ENCODE assay signal across 5 fruit fly cellular contexts in genomic region chr3R:9353276-9353652, dm6.
TF ChIP-seq lines count a peak whose summit lies in the region.

No protein-coding gene starts in this region.

- TF ChIP-seq CTCF in whole organism, embryonic (GFP tag; optimal IDR thresholded peaks at IDR 0.05; lab: Kevin White, UChicago) = peak; percentile 41

TF ChIP-seq in whole organism, adult, 20 proteins besides CTCF, POLR2A, EP300 and RAD21 (continues in another document):
- TF ChIP-seq cic (GFP tag; optimal IDR thresholded peaks at IDR 0.05; lab: Kevin White, UChicago) (no peak), cnc (optimal IDR thresholded peaks at IDR 0.05; lab: Kevin White, UChicago) (no peak), tj (GFP tag; optimal IDR thresholded peaks at IDR 0.05; lab: Kevin White, UChicago) (no peak), Clk (GFP tag; optimal IDR thresholded peaks at IDR 0.05; lab: Kevin White, UChicago) (no peak), ovo (GFP tag; optimal IDR thresholded peaks at IDR 0.05; lab: Kevin White, UChicago) (no peak), toe (GFP tag; optimal IDR thresholded peaks at IDR 0.05; lab: Kevin White, UChicago) (no peak), CG14711 (tag; optimal IDR thresholded peaks at IDR 0.05; lab: Kevin White, UChicago) (peak; percentile 70), bab1 (GFP tag; optimal IDR thresholded peaks at IDR 0.05; lab: Kevin White, UChicago) (peak; percentile 55), Hr96 (GFP tag; optimal IDR thresholded peaks at IDR 0.05; lab: Kevin White, UChicago) (no peak), CG7045 (GFP tag; optimal IDR thresholded peaks at IDR 0.05; lab: Kevin White, UChicago) (peak; percentile 69), Crg-1 (GFP tag; optimal IDR thresholded peaks at IDR 0.05; lab: Kevin White, UChicago) (no peak), CG12768 (GFP tag; optimal IDR thresholded peaks at IDR 0.05; lab: Kevin White, UChicago) (no peak), Mnt (GFP tag; optimal IDR thresholded peaks at IDR 0.05; lab: Kevin White, UChicago) (no peak), kay (GFP tag; lab: Kevin White, UChicago; ENCODE audit: borderline replicate concordance) (peak; percentile 82), CG5204 (GFP tag; optimal IDR thresholded peaks at IDR 0.05; lab: Kevin White, UChicago) (no peak), CG1620 (GFP tag; optimal IDR thresholded peaks at IDR 0.05; lab: Kevin White, UChicago) (no peak), pad (GFP tag; optimal IDR thresholded peaks at IDR 0.05; lab: Kevin White, UChicago) (no peak), CG11617 (GFP tag; optimal IDR thresholded peaks at IDR 0.05; lab: Kevin White, UChicago) (peak; percentile 27), CG33017 (tag; optimal IDR thresholded peaks at IDR 0.05; lab: Kevin White, UChicago) (peak; percentile 77)

TF ChIP-seq in whole organism, embryonic, 481 proteins besides CTCF, POLR2A, EP300 and RAD21 (continues in another document):
- TF ChIP-seq corto (GFP tag; optimal IDR thresholded peaks at IDR 0.05; lab: Kevin White, UChicago) = peak; percentile 46
- no peak for TF ChIP-seq CG14860 (GFP tag; IDR thresholded peaks at IDR 0.05; lab: Robert Waterston, UW; ENCODE audit: partially characterized antibody)
- peak; percentile 72 for TF ChIP-seq oc (tag; optimal IDR thresholded peaks at IDR 0.05; lab: Kevin White, UChicago)
- TF ChIP-seq Ravus (GFP tag; IDR thresholded peaks at IDR 0.05; lab: Robert Waterston, UW) = no peak
- no peak for TF ChIP-seq lmd (GFP tag; IDR thresholded peaks at IDR 0.05; lab: Robert Waterston, UW)
- peak; percentile 6 for TF ChIP-seq CG33213 (GFP tag; optimal IDR thresholded peaks at IDR 0.05; lab: Kevin White, UChicago)
- TF ChIP-seq CG6689 (GFP tag; IDR thresholded peaks at IDR 0.05; lab: Robert Waterston, UW) = no peak
- TF ChIP-seq stc (GFP tag; IDR thresholded peaks at IDR 0.05; lab: Robert Waterston, UW) = no peak
- peak; percentile 59 for TF ChIP-seq ewg (GFP tag; optimal IDR thresholded peaks at IDR 0.05; lab: Kevin White, UChicago)
- peak; percentile 75 for TF ChIP-seq CG10654 (GFP tag; optimal IDR thresholded peaks at IDR 0.05; lab: Kevin White, UChicago)
- TF ChIP-seq CG5180 (GFP tag; optimal IDR thresholded peaks at IDR 0.05; lab: Kevin White, UChicago) = peak; percentile 64
- TF ChIP-seq CG17829 (tag; optimal IDR thresholded peaks at IDR 0.05; lab: Kevin White, UChicago) = peak; percentile 93
- no peak for TF ChIP-seq btn (GFP tag; optimal IDR thresholded peaks at IDR 0.05; lab: Kevin White, UChicago)
- no peak for TF ChIP-seq CG16813 (GFP tag; IDR thresholded peaks at IDR 0.05; lab: Robert Waterston, UW; ENCODE audit: partially characterized antibody)
- TF ChIP-seq Hey (tag; optimal IDR thresholded peaks at IDR 0.05; lab: Kevin White, UChicago) = no peak
- no peak for TF ChIP-seq dimm (GFP tag; IDR thresholded peaks at IDR 0.05; lab: Robert Waterston, UW)
- peak; percentile 84 for TF ChIP-seq Hr3 (GFP tag; optimal IDR thresholded peaks at IDR 0.05; lab: Kevin White, UChicago)
- no peak for TF ChIP-seq CG2129 (GFP tag; IDR thresholded peaks at IDR 0.05; lab: Robert Waterston, UW; ENCODE audit: partially characterized antibody)
- no peak for TF ChIP-seq sima (GFP tag; optimal IDR thresholded peaks at IDR 0.05; lab: Kevin White, UChicago)

TF ChIP-seq in whole organism, prepupa, 60 proteins besides CTCF, POLR2A, EP300 and RAD21 (continues in another document):
- TF ChIP-seq CG6276 (GFP tag; optimal IDR thresholded peaks at IDR 0.05; lab: Kevin White, UChicago) = peak; percentile 92
- TF ChIP-seq net (GFP tag; optimal IDR thresholded peaks at IDR 0.05; lab: Kevin White, UChicago) = peak; percentile 85
- TF ChIP-seq Eip75B (GFP tag; optimal IDR thresholded peaks at IDR 0.05; lab: Kevin White, UChicago) = peak; percentile 78
- no peak for TF ChIP-seq CG1621 (tag; optimal IDR thresholded peaks at IDR 0.05; lab: Kevin White, UChicago)
- no peak for TF ChIP-seq CG6163 (GFP tag; IDR thresholded peaks at IDR 0.05; lab: Robert Waterston, UW)
- TF ChIP-seq fd59A (GFP tag; optimal IDR thresholded peaks at IDR 0.05; lab: Kevin White, UChicago) = peak; percentile 72
- TF ChIP-seq Lpt (GFP tag; optimal IDR thresholded peaks at IDR 0.05; lab: Kevin White, UChicago) = peak; percentile 81
- TF ChIP-seq pdm3 (GFP tag; optimal IDR thresholded peaks at IDR 0.05; lab: Kevin White, UChicago) = peak; percentile 81
- peak; percentile 91 for TF ChIP-seq CG4318 (GFP tag; optimal IDR thresholded peaks at IDR 0.05; lab: Kevin White, UChicago)
- TF ChIP-seq CG6808 (GFP tag; optimal IDR thresholded peaks at IDR 0.05; lab: Kevin White, UChicago) = peak; percentile 72
- TF ChIP-seq Hr38 (GFP tag; optimal IDR thresholded peaks at IDR 0.05; lab: Kevin White, UChicago) = no peak
- TF ChIP-seq CG8632 (GFP tag; optimal IDR thresholded peaks at IDR 0.05; lab: Kevin White, UChicago) = peak; percentile 89
- TF ChIP-seq OdsH (GFP tag; optimal IDR thresholded peaks at IDR 0.05; lab: Kevin White, UChicago) = peak; percentile 90
- no peak for TF ChIP-seq CG15336 (GFP tag; IDR thresholded peaks at IDR 0.05; lab: Robert Waterston, UW)
- TF ChIP-seq CG3919 (GFP tag; optimal IDR thresholded peaks at IDR 0.05; lab: Kevin White, UChicago) = peak; percentile 90
- peak; percentile 41 for TF ChIP-seq vri (GFP tag; optimal IDR thresholded peaks at IDR 0.05; lab: Kevin White, UChicago)
- peak; percentile 85 for TF ChIP-seq CG10669 (GFP tag; optimal IDR thresholded peaks at IDR 0.05; lab: Kevin White, UChicago)
- peak; percentile 90 for TF ChIP-seq svp (GFP tag; lab: Kevin White, UChicago)
- TF ChIP-seq spab (GFP tag; optimal IDR thresholded peaks at IDR 0.05; lab: Kevin White, UChicago) = peak; percentile 81
- peak; percentile 90 for TF ChIP-seq acj6 (GFP tag; optimal IDR thresholded peaks at IDR 0.05; lab: Kevin White, UChicago)

TF ChIP-seq in whole organism, pupa, 21 proteins besides CTCF, POLR2A, EP300 and RAD21:
- TF ChIP-seq CG8159 (tag; optimal IDR thresholded peaks at IDR 0.05; lab: Kevin White, UChicago) (peak; percentile 93), CG17806 (tag; optimal IDR thresholded peaks at IDR 0.05; lab: Kevin White, UChicago) (peak; percentile 85), CG15710 (tag; optimal IDR thresholded peaks at IDR 0.05; lab: Kevin White, UChicago) (peak; percentile 82), CG4496 (GFP tag; IDR thresholded peaks at IDR 0.05; lab: Robert Waterston, UW) (no peak), CG34367 (tag; optimal IDR thresholded peaks at IDR 0.05; lab: Kevin White, UChicago) (peak; percentile 79), D1 (tag; optimal IDR thresholded peaks at IDR 0.05; lab: Kevin White, UChicago) (peak; percentile 89), Pif1A (GFP tag; optimal IDR thresholded peaks at IDR 0.05; lab: Kevin White, UChicago) (peak; percentile 83), CG12605 (GFP tag; IDR thresholded peaks at IDR 0.05; lab: Robert Waterston, UW) (no peak), CG9948 (tag; optimal IDR thresholded peaks at IDR 0.05; lab: Kevin White, UChicago) (peak; percentile 90), Pif1B (GFP tag; optimal IDR thresholded peaks at IDR 0.05; lab: Kevin White, UChicago) (peak; percentile 75), CG14655 (GFP tag; optimal IDR thresholded peaks at IDR 0.05; lab: Kevin White, UChicago) (peak; percentile 94), CG8301 (tag; optimal IDR thresholded peaks at IDR 0.05; lab: Kevin White, UChicago) (peak; percentile 93), fd96Ca (GFP tag; IDR thresholded peaks at IDR 0.05; lab: Robert Waterston, UW) (no peak), Snoo (tag; optimal IDR thresholded peaks at IDR 0.05; lab: Kevin White, UChicago) (peak; percentile 84), gl (tag; optimal IDR thresholded peaks at IDR 0.05; lab: Kevin White, UChicago) (no peak)

TF ChIP-seq in whole organism, wandering third instar larva, 38 proteins besides CTCF, POLR2A, EP300 and RAD21:
- TF ChIP-seq tai (GFP tag; optimal IDR thresholded peaks at IDR 0.05; lab: Kevin White, UChicago) = no peak
- TF ChIP-seq h (GFP tag; optimal IDR thresholded peaks at IDR 0.05; lab: Kevin White, UChicago) = peak; percentile 81
- peak; percentile 30 for TF ChIP-seq br (GFP tag; optimal IDR thresholded peaks at IDR 0.05; lab: Kevin White, UChicago)
- peak; percentile 77 for TF ChIP-seq OdsH (GFP tag; optimal IDR thresholded peaks at IDR 0.05; lab: Kevin White, UChicago)
- no peak for TF ChIP-seq Abd-B (GFP tag; optimal IDR thresholded peaks at IDR 0.05; lab: Kevin White, UChicago)
- no peak for TF ChIP-seq GATAd (GFP tag; optimal IDR thresholded peaks at IDR 0.05; lab: Kevin White, UChicago)
- peak; percentile 65 for TF ChIP-seq brk (GFP tag; optimal IDR thresholded peaks at IDR 0.05; lab: Kevin White, UChicago)
- TF ChIP-seq N (GFP tag; optimal IDR thresholded peaks at IDR 0.05; lab: Kevin White, UChicago) = no peak
- peak; percentile 87 for TF ChIP-seq sage (GFP tag; optimal IDR thresholded peaks at IDR 0.05; lab: Kevin White, UChicago)
- TF ChIP-seq rgr (GFP tag; optimal IDR thresholded peaks at IDR 0.05; lab: Kevin White, UChicago) = peak; percentile 74
- no peak for TF ChIP-seq Dif (GFP tag; optimal IDR thresholded peaks at IDR 0.05; lab: Kevin White, UChicago; ENCODE audit: partially characterized antibody)
- TF ChIP-seq HLH106 (tag; optimal IDR thresholded peaks at IDR 0.05; lab: Kevin White, UChicago) = peak; percentile 76
- peak; percentile 47 for TF ChIP-seq sv (GFP tag; optimal IDR thresholded peaks at IDR 0.05; lab: Kevin White, UChicago)
- no peak for TF ChIP-seq lola (GFP tag; optimal IDR thresholded peaks at IDR 0.05; lab: Kevin White, UChicago)
- TF ChIP-seq dsf (GFP tag; optimal IDR thresholded peaks at IDR 0.05; lab: Kevin White, UChicago; ENCODE audit: borderline replicate concordance) = peak; percentile 45
- TF ChIP-seq pan (optimal IDR thresholded peaks at IDR 0.05; lab: Kevin White, UChicago) = no peak
- peak; percentile 74 for TF ChIP-seq fru (GFP tag; optimal IDR thresholded peaks at IDR 0.05; lab: Kevin White, UChicago)
- TF ChIP-seq ey (GFP tag; optimal IDR thresholded peaks at IDR 0.05; lab: Kevin White, UChicago) = peak; percentile 54
- peak; percentile 32 for TF ChIP-seq Hnf4 (GFP tag; optimal IDR thresholded peaks at IDR 0.05; lab: Kevin White, UChicago)
- no peak for TF ChIP-seq jim (GFP tag; optimal IDR thresholded peaks at IDR 0.05; lab: Kevin White, UChicago)
- TF ChIP-seq Sp1 (GFP tag; optimal IDR thresholded peaks at IDR 0.05; lab: Kevin White, UChicago) = peak; percentile 83
- peak in 1 of 2 experiments; percentile 78 for TF ChIP-seq foxo (GFP tag; optimal IDR thresholded peaks at IDR 0.05; lab: Kevin White, UChicago)
- no peak for TF ChIP-seq Rel (GFP tag; optimal IDR thresholded peaks at IDR 0.05; lab: Kevin White, UChicago)
- TF ChIP-seq Rel (tag; optimal IDR thresholded peaks at IDR 0.05; lab: Kevin White, UChicago) = no peak
- TF ChIP-seq dmrt93B (GFP tag; optimal IDR thresholded peaks at IDR 0.05; lab: Kevin White, UChicago) = peak; percentile 50
- peak; percentile 79 for TF ChIP-seq psq (GFP tag; optimal IDR thresholded peaks at IDR 0.05; lab: Kevin White, UChicago)
- TF ChIP-seq Vsx2 (GFP tag; optimal IDR thresholded peaks at IDR 0.05; lab: Kevin White, UChicago; ENCODE audit: partially characterized antibody) = no peak
